Fruit fly (Drosophila melanogaster): ENCODE data around the gene CG43799.
A peak's percentile ranks its signal among the peaks of the same experiment; 100 is the strongest.

CG43799 gene

dm6 chr2L:7207660-7208059 is 19.9 kb upstream of the CG43799 start (continued):
- TF ChIP-seq CG11294 (GFP tag; IDR thresholded peaks at IDR 0.05): no peak
- TF ChIP-seq achi (GFP tag; optimal IDR thresholded peaks at IDR 0.05): no peak
- TF ChIP-seq ss (GFP tag; optimal IDR thresholded peaks at IDR 0.05): peak; percentile 55 to 70
- TF ChIP-seq CG11762 (GFP tag; optimal IDR thresholded peaks at IDR 0.05; ENCODE audit: insufficient read depth): no peak
- TF ChIP-seq Sox14 (GFP tag; optimal IDR thresholded peaks at IDR 0.05): no peak
- TF ChIP-seq CG15336 (GFP tag; IDR thresholded peaks at IDR 0.05): no peak
- no peak for TF ChIP-seq Blimp-1 (GFP tag; optimal IDR thresholded peaks at IDR 0.05)
- no peak for TF ChIP-seq Met (GFP tag; optimal IDR thresholded peaks at IDR 0.05)
- no peak for TF ChIP-seq CG31627 (GFP tag; optimal IDR thresholded peaks at IDR 0.05)
- TF ChIP-seq Eip75B (GFP tag; optimal IDR thresholded peaks at IDR 0.05): no peak
- TF ChIP-seq CG8319 (GFP tag; optimal IDR thresholded peaks at IDR 0.05): no peak
- no peak for TF ChIP-seq CG3032 (tag; optimal IDR thresholded peaks at IDR 0.05)
- no peak for TF ChIP-seq Hr4 (GFP tag; optimal IDR thresholded peaks at IDR 0.05)
- no peak for TF ChIP-seq salr (GFP tag; optimal IDR thresholded peaks at IDR 0.05)
- TF ChIP-seq Sox102F (GFP tag; optimal IDR thresholded peaks at IDR 0.05): no peak
- TF ChIP-seq Gug (GFP tag; IDR thresholded peaks at IDR 0.05): no peak
- TF ChIP-seq dsx (GFP tag; optimal IDR thresholded peaks at IDR 0.05; ENCODE audit: poor library complexity, severe bottlenecking): no peak
- TF ChIP-seq acj6 (GFP tag; optimal IDR thresholded peaks at IDR 0.05): no peak
- TF ChIP-seq CG1621 (tag; optimal IDR thresholded peaks at IDR 0.05): no peak
- TF ChIP-seq svp (GFP tag): peak; percentile 83
- no peak for TF ChIP-seq vri (GFP tag; optimal IDR thresholded peaks at IDR 0.05)
- no peak for TF ChIP-seq Sox15 (GFP tag; optimal IDR thresholded peaks at IDR 0.05)
- TF ChIP-seq CG3919 (GFP tag; optimal IDR thresholded peaks at IDR 0.05): no peak
- no peak for TF ChIP-seq net (GFP tag; optimal IDR thresholded peaks at IDR 0.05)
- TF ChIP-seq fkh (GFP tag; optimal IDR thresholded peaks at IDR 0.05): no peak
- TF ChIP-seq cyc (GFP tag; optimal IDR thresholded peaks at IDR 0.05): no peak
- TF ChIP-seq CG6792 (GFP tag; optimal IDR thresholded peaks at IDR 0.05): no peak
- TF ChIP-seq Eip78C (GFP tag): peak; percentile 39
- TF ChIP-seq Eip93F (GFP tag; optimal IDR thresholded peaks at IDR 0.05): no peak

- peak; percentile 98 for TF ChIP-seq svp (GFP tag)
- no peak for TF ChIP-seq Hr39 (GFP tag; optimal IDR thresholded peaks at IDR 0.05)
Observed at dm6 chr2L:7213532-7213931, 14.0 kb upstream of the CG43799 start.

- TF ChIP-seq Eip93F (GFP tag; optimal IDR thresholded peaks at IDR 0.05) (peak; percentile 39), ss (GFP tag; optimal IDR thresholded peaks at IDR 0.05) (peak in 1 of 2 experiments; percentile 23), Hr39 (GFP tag; optimal IDR thresholded peaks at IDR 0.05) (no peak), Eip78C (GFP tag) (peak; percentile 68), fkh (GFP tag; optimal IDR thresholded peaks at IDR 0.05) (peak; percentile 51), vri (GFP tag; optimal IDR thresholded peaks at IDR 0.05) (peak; percentile 77), svp (GFP tag) (peak; percentile 74), CG11902 (GFP tag; optimal IDR thresholded peaks at IDR 0.05) (no peak)
Observed at dm6 chr2L:7214885-7215284, 12.6 kb upstream of the CG43799 start.

dm6 chr2L:7215657-7216056 is 11.9 kb upstream of the CG43799 start:
- TF ChIP-seq CG4318 (GFP tag; optimal IDR thresholded peaks at IDR 0.05): no peak
- TF ChIP-seq fkh (GFP tag; optimal IDR thresholded peaks at IDR 0.05): peak; percentile 82

- TF ChIP-seq ss (GFP tag; optimal IDR thresholded peaks at IDR 0.05) (peak in 1 of 2 experiments; percentile 66), Hr4 (GFP tag; optimal IDR thresholded peaks at IDR 0.05) (no peak), svp (GFP tag) (peak; percentile 34), fd85E (GFP tag; optimal IDR thresholded peaks at IDR 0.05) (no peak), Eip78C (GFP tag) (peak; percentile 50), Sox102F (GFP tag; optimal IDR thresholded peaks at IDR 0.05) (peak; percentile 3), CG10669 (GFP tag; optimal IDR thresholded peaks at IDR 0.05) (no peak)
Observed at dm6 chr2L:7216272-7216671, 11.3 kb upstream of the CG43799 start.
